ENCODE assay signal across 2 worm cellular contexts in the genomic region with DNA sequence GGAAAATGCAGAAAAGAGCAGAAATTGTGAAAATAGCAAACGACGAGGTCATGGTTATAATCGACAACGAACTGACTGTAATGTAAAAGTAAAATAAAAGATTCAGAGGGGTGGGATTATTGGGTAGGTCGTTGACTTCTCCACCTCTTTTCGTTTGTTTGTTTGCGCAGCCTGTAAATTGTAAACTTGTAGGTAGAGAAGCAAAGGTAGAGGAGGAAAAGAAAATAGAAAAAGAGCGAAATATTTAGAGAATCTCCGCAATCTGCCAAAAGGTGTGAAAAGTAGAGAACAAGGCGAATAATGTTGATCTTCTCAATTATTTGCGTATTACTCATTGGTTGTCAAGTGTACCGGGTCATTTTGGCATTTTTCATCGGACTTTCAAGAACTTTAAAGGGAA.
TF ChIP-seq lines count a peak whose summit lies in the region.

A gene (minus strand): TSS at position 173 of the 400 bp plus-strand sequence.

TF ChIP-seq in whole organism, L2 larva, 48 proteins besides CTCF, POLR2A, EP300 and RAD21:
- TF ChIP-seq mbf-1 (tag; optimal IDR thresholded peaks at IDR 0.05; lab: Kevin White, UChicago) (no peak), nhr-237 (tag; optimal IDR thresholded peaks at IDR 0.05; lab: Kevin White, UChicago) (no peak), nhr-129 (tag; optimal IDR thresholded peaks at IDR 0.05; lab: Kevin White, UChicago) (peak; percentile 18), sma-9 (GFP tag; optimal IDR thresholded peaks at IDR 0.05; lab: Kevin White, UChicago) (no peak), sma-9 (tag; optimal IDR thresholded peaks at IDR 0.05; lab: Kevin White, UChicago) (no peak), gmeb-1 (tag; optimal IDR thresholded peaks at IDR 0.05; lab: Kevin White, UChicago) (no peak), nhr-21 (tag; optimal IDR thresholded peaks at IDR 0.05; lab: Kevin White, UChicago) (no peak), alr-1 (tag; optimal IDR thresholded peaks at IDR 0.05; lab: Kevin White, UChicago) (no peak), peb-1 (tag; optimal IDR thresholded peaks at IDR 0.05; lab: Kevin White, UChicago) (no peak), crh-2 (tag; optimal IDR thresholded peaks at IDR 0.05; lab: Kevin White, UChicago) (no peak), zag-1 (tag; optimal IDR thresholded peaks at IDR 0.05; lab: Kevin White, UChicago) (no peak), egl-27 (tag; optimal IDR thresholded peaks at IDR 0.05; lab: Kevin White, UChicago) (no peak), ama-1 (optimal IDR thresholded peaks at IDR 0.05; lab: Kevin White, UChicago) (no peak), nhr-6 (tag; optimal IDR thresholded peaks at IDR 0.05; lab: Kevin White, UChicago) (no peak), snpc-4 (tag; optimal IDR thresholded peaks at IDR 0.05; lab: Kevin White, UChicago) (no peak), F13H6.1 (tag; optimal IDR thresholded peaks at IDR 0.05; lab: Kevin White, UChicago) (peak; percentile 23)

TF ChIP-seq in whole organism, L3 larva, 47 proteins besides CTCF, POLR2A, EP300 and RAD21:
- TF ChIP-seq zag-1 (tag; optimal IDR thresholded peaks at IDR 0.05; lab: Kevin White, UChicago) = no peak
- TF ChIP-seq pha-4 (tag; optimal IDR thresholded peaks at IDR 0.05; lab: Kevin White, UChicago) = peak; percentile 91
